Worm (Caenorhabditis elegans) whole organism, L3 larva: Measurements from ENCODE around the gene cyp-13B2.

Experiments
- R02D3.7 ChIP-seq: fragments of 150-350 bp; optimal IDR thresholded peaks from 2 replicates; lab custom pipeline; 2014; ENCODE audit warnings: missing biosample characterization, missing genetic modification characterization
- ZK546.5 ChIP-seq: sonication (generic microtip); optimal IDR thresholded peaks from 2 replicates; lab custom pipeline; 2017; ENCODE audit warnings: missing biosample characterization, missing genetic modification characterization
- aly-2 ChIP-seq: fragments of 150-350 bp; optimal IDR thresholded peaks from 2 replicates; lab custom pipeline; 2014; ENCODE audit warnings: missing biosample characterization, missing genetic modification characterization
- ama-1 ChIP-seq: fragments of 150-350 bp; optimal IDR thresholded peaks from 2 replicates; lab custom pipeline; 2018
- ceh-28 ChIP-seq: fragments of 150-350 bp; optimal IDR thresholded peaks from 2 replicates; lab custom pipeline; 2014; ENCODE audit warnings: missing biosample characterization, missing genetic modification reagents, missing genetic modification characterization
- ceh-9 ChIP-seq: sonication (generic microtip); optimal IDR thresholded peaks from 2 replicates; lab custom pipeline; 2018; ENCODE audit warnings: missing biosample characterization, missing genetic modification characterization
- daf-12 ChIP-seq: fragments of 150-350 bp; optimal IDR thresholded peaks from 2 replicates; lab custom pipeline; 2014; ENCODE audit warnings: missing biosample characterization, missing genetic modification reagents, missing genetic modification characterization
- egl-5 ChIP-seq: fragments of 150-350 bp; optimal IDR thresholded peaks from 2 replicates; lab custom pipeline; 2017; ENCODE audit warnings: missing biosample characterization, missing genetic modification reagents, missing genetic modification characterization, inconsistent platforms
- elt-1 ChIP-seq: fragments of 150-350 bp; optimal IDR thresholded peaks from 2 replicates; lab custom pipeline; 2014; ENCODE audit warnings: missing biosample characterization, missing genetic modification characterization
- elt-2 ChIP-seq: sonication (generic microtip); optimal IDR thresholded peaks from 2 replicates; lab custom pipeline; 2016; ENCODE audit warnings: missing genetic modification reagents, mild to moderate bottlenecking, missing genetic modification characterization, missing compliant biosample characterization
- elt-3 ChIP-seq, 3 experiments: fragments of 150-350 bp in 1 of 3; sonication (generic microtip) in 2 of 3; optimal IDR thresholded peaks; 2 replicates in 2 of 3; 4 replicates in 1 of 3; lab custom pipeline; 2014 to 2017; ENCODE audit warnings: missing biosample characterization in 3 of 3, missing genetic modification characterization in 3 of 3
- fkh-10 ChIP-seq: sonication (generic microtip); optimal IDR thresholded peaks from 2 replicates; lab custom pipeline; 2017; ENCODE audit warnings: missing biosample characterization, missing genetic modification reagents, missing genetic modification characterization
- fkh-2 ChIP-seq: fragments of 150-350 bp; optimal IDR thresholded peaks from 2 replicates; lab custom pipeline; 2014; ENCODE audit warnings: missing biosample characterization, missing genetic modification reagents, missing genetic modification characterization
- hmg-11 ChIP-seq: sonication (generic microtip); optimal IDR thresholded peaks from 2 replicates; lab custom pipeline; 2016; ENCODE audit warnings: missing genetic modification characterization, missing compliant biosample characterization
- jun-1 ChIP-seq: fragments of 150-350 bp; optimal IDR thresholded peaks from 2 replicates; lab custom pipeline; 2014; ENCODE audit warnings: missing biosample characterization, missing genetic modification reagents, missing genetic modification characterization
- mdl-1 ChIP-seq: fragments of 150-350 bp; optimal IDR thresholded peaks from 2 replicates; lab custom pipeline; 2014; ENCODE audit warnings: missing biosample characterization, missing genetic modification characterization
- mml-1 ChIP-seq: fragments of 150-350 bp; sonication (generic microtip); optimal IDR thresholded peaks from 3 replicates; lab custom pipeline; 2014; ENCODE audit warnings: missing biosample characterization, missing genetic modification characterization
- nhr-11 ChIP-seq: fragments of 150-350 bp; optimal IDR thresholded peaks from 2 replicates; lab custom pipeline; 2014; ENCODE audit warnings: missing biosample characterization, missing genetic modification characterization
- nhr-23 ChIP-seq: fragments of 150-350 bp; optimal IDR thresholded peaks from 2 replicates; lab custom pipeline; 2014; ENCODE audit warnings: missing biosample characterization, missing genetic modification reagents, missing genetic modification characterization
- nhr-25 ChIP-seq: sonication (generic microtip); optimal IDR thresholded peaks from 2 replicates; lab custom pipeline; 2017; ENCODE audit warnings: missing biosample characterization, missing genetic modification characterization
- nhr-67 ChIP-seq: fragments of 150-350 bp; optimal IDR thresholded peaks from 2 replicates; lab custom pipeline; 2014; ENCODE audit warnings: missing biosample characterization, missing genetic modification characterization
- pha-4 ChIP-seq: fragments of 150-350 bp; optimal IDR thresholded peaks from 2 replicates; lab custom pipeline; 2014; ENCODE audit warnings: missing biosample characterization, missing genetic modification reagents, missing genetic modification characterization
- pqm-1 ChIP-seq: fragments of 150-350 bp; optimal IDR thresholded peaks from 2 replicates; lab custom pipeline; 2017; ENCODE audit warnings: missing biosample characterization, missing genetic modification characterization, inconsistent platforms
- sea-2 ChIP-seq: fragments of 150-350 bp; sonication (generic microtip); optimal IDR thresholded peaks from 4 replicates; lab custom pipeline; 2014; ENCODE audit warnings: missing biosample characterization, missing genetic modification reagents, missing genetic modification characterization
- skn-1 ChIP-seq: fragments of 150-350 bp; optimal IDR thresholded peaks from 2 replicates; lab custom pipeline; 2014; ENCODE audit warnings: missing biosample characterization, missing genetic modification characterization
- snpc-4 ChIP-seq: fragments of 150-350 bp; optimal IDR thresholded peaks from 2 replicates; lab custom pipeline; 2014; ENCODE audit warnings: missing biosample characterization, missing genetic modification characterization
- unc-39 ChIP-seq: sonication (generic microtip); optimal IDR thresholded peaks from 4 replicates; lab custom pipeline; 2017; ENCODE audit warnings: missing biosample characterization, missing genetic modification characterization
- zag-1 ChIP-seq: fragments of 150-350 bp; optimal IDR thresholded peaks from 2 replicates; lab custom pipeline; 2014; ENCODE audit warnings: missing biosample characterization, missing genetic modification characterization

cyp-13B2 gene

DNA sequence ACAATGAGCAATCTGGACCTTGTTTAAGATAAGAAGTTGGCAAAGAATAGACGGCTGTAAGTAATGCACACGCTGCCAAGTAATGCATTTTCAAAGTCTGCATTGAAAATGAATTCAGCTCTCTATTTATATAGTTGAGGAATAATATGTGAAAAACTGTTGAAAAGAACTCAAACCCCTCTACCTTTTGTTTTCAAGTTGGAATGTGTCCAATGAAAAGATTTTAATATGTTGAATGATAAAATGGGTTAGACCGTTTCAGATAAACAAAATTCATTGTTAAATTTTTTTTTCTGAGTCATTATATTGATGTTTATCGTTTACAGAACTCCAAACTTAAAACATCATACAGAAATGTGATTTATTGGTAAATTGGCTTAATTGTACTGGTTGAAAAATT is 38.1 kb downstream of the cyp-13B2 start, which contains the start of gene E02H4.8:
TSS of gene E02H4.8 (minus strand) at position 101 of the 400 bp plus-strand sequence.
- TF ChIP-seq daf-12 (tag; lab: Kevin White, UChicago) (no peak), hmg-11 (no peak), R02D3.7 (tag; lab: Kevin White, UChicago) (no peak), nhr-67 (tag; lab: Kevin White, UChicago) (no peak), pqm-1 (tag; lab: Kevin White, UChicago) (no peak), elt-2 (no peak), zag-1 (tag; lab: Kevin White, UChicago) (no peak), jun-1 (tag; lab: Kevin White, UChicago) (no peak), mml-1 (tag; lab: Kevin White, UChicago) (no peak), nhr-23 (no peak), elt-1 (no peak), ceh-28 (tag; lab: Kevin White, UChicago) (no peak)
- TF ChIP-seq, all 47 proteins: peak for 0

DNA sequence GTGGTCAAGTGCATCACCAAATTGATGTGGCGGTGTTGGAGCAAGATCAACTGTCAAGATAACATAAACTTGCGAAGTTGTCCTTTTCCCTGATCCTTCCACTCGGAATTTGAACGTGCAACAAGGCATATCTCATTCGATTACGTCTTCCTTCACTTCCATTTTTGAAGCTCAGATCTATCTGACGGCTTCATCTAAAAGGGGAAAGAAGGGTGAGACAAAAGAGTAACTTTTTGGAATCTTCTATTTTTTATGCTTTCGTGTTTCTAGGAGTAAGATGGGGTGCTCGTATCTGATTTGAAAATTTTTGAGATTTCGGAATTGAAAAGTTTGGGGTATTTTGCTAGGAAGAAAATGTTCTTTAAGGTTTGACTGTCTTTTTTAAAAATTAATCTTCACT is 41.8 kb downstream of the cyp-13B2 start:
- TF ChIP-seq elt-1 (peak; percentile 65), sea-2 (GFP tag; lab: Kevin White, UChicago) (no peak)

DNA sequence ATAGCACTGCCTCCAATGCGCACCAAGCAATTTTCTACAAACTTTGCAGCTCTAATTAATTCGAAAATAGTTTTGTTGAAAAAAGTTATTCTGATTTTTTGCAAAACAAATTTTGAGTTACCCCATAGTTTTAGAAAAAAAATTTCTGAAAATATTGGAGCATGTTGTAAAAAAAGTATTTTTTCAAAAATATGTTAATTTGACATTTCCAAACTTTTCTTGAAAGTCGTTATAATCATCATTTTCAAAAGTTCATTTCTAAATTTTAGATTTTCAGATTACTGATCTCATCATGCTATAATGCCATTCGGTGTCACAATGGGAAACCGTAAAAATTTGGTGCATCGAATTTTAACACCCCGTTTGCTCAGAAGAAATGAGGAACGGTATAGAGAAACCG is 42.4 kb downstream of the cyp-13B2 start, which contains the start of gene del-1:
TSS of gene del-1 (plus strand) at position 301 of the 400 bp plus-strand sequence.
- TF ChIP-seq egl-5 (tag; lab: Kevin White, UChicago): no peak
- TF ChIP-seq fkh-10 (GFP tag; lab: Kevin White, UChicago): no peak
- no peak for TF ChIP-seq elt-1
- TF ChIP-seq ama-1: no peak
- TF ChIP-seq ceh-9: no peak
- TF ChIP-seq nhr-25 (tag; lab: Kevin White, UChicago): no peak
- TF ChIP-seq ZK546.5: no peak
- no peak for TF ChIP-seq fkh-2 (tag; lab: Kevin White, UChicago)
- no peak for TF ChIP-seq elt-3 (tag; optimal IDR thresholded peaks at IDR 0.05; lab: Kevin White, UChicago)
- TF ChIP-seq skn-1 (tag; lab: Kevin White, UChicago): no peak
- no peak for TF ChIP-seq nhr-11
- TF ChIP-seq unc-39 (tag; lab: Kevin White, UChicago): no peak
- no peak for TF ChIP-seq aly-2 (tag; lab: Kevin White, UChicago)
- no peak for TF ChIP-seq pha-4 (tag; lab: Kevin White, UChicago)
- TF ChIP-seq mdl-1 (tag; lab: Kevin White, UChicago): no peak
- TF ChIP-seq snpc-4 (tag; lab: Kevin White, UChicago): no peak
- no peak for TF ChIP-seq mml-1 (tag; lab: Kevin White, UChicago)
- TF ChIP-seq, all 47 proteins: peak for 0
